Worm (Caenorhabditis elegans) whole organism, L4 larva: ENCODE measurements around the gene T14B4.19.

Experiments
- F26F4.8 ChIP-seq: fragments of 200-800 bp; sonication (Bioruptor generic); conservative IDR thresholded peaks from 2 replicates; pipeline ENCODE4 v1.3.6; 2022; ENCODE audit warnings: missing genetic modification characterization, missing compliant biosample characterization
- R02D3.7 ChIP-seq: fragments of 150-350 bp; sonication (generic microtip); optimal IDR thresholded peaks from 3 replicates; lab custom pipeline; 2014; ENCODE audit warnings: missing biosample characterization, missing genetic modification characterization
- T20F7.1 ChIP-seq: fragments of 200-800 bp; sonication (Bioruptor generic); optimal IDR thresholded peaks from 2 replicates; lab custom pipeline; 2018; ENCODE audit warnings: mild to moderate bottlenecking, missing genetic modification characterization, missing compliant biosample characterization
- Y48G9A.11 ChIP-seq: fragments of 200-800 bp; sonication (Bioruptor generic); IDR thresholded peaks from 2 replicates; pipeline ENCODE4 v1.3.6; 2022; ENCODE audit warnings: missing genetic modification reagents, missing genetic modification characterization, missing compliant biosample characterization
- Y75B8A.6 ChIP-seq: fragments of 200-800 bp; sonication (Bioruptor generic); IDR thresholded peaks from 2 replicates; pipeline ENCODE4 v1.3.6; 2022; ENCODE audit warnings: missing genetic modification reagents, missing genetic modification characterization, missing compliant biosample characterization
- aha-1 ChIP-seq: fragments of 150-350 bp; peaks from one replicate; lab custom pipeline; 2014; ENCODE audit warnings: missing biosample characterization, missing genetic modification characterization
- aly-2 ChIP-seq: sonication (generic microtip); optimal IDR thresholded peaks from 2 replicates; lab custom pipeline; 2018; ENCODE audit warnings: missing biosample characterization, missing genetic modification characterization
- arid-1 ChIP-seq: fragments of 200-800 bp; sonication (Bioruptor generic); conservative IDR thresholded peaks from 2 replicates; pipeline ENCODE4 v1.3.6; 2022; ENCODE audit warnings: missing genetic modification reagents, missing genetic modification characterization, missing compliant biosample characterization
- ceh-28 ChIP-seq: fragments of 150-350 bp; optimal IDR thresholded peaks from 2 replicates; lab custom pipeline; 2014; ENCODE audit warnings: missing biosample characterization, missing genetic modification reagents, missing genetic modification characterization
- ceh-44 ChIP-seq: fragments of 200-800 bp; sonication (Bioruptor generic); IDR thresholded peaks from 2 replicates; pipeline ENCODE4 v1.3.6; 2022; ENCODE audit warnings: missing genetic modification reagents, missing genetic modification characterization, missing compliant biosample characterization
- ces-1 ChIP-seq: fragments of 150-350 bp; sonication (generic microtip); optimal IDR thresholded peaks from 4 replicates; lab custom pipeline; 2014; ENCODE audit warnings: missing biosample characterization, missing genetic modification reagents, missing genetic modification characterization
- ctbp-1 ChIP-seq: fragments of 200-800 bp; sonication (Bioruptor generic); IDR thresholded peaks from 2 replicates; pipeline ENCODE4 v1.3.6; 2022; ENCODE audit warnings: missing genetic modification reagents, missing genetic modification characterization, missing compliant biosample characterization
- daf-12 ChIP-seq: fragments of 150-350 bp; optimal IDR thresholded peaks from 2 replicates; lab custom pipeline; 2014; ENCODE audit warnings: missing biosample characterization, missing genetic modification reagents, missing genetic modification characterization
- dmd-6 ChIP-seq: fragments of 200-800 bp; sonication (Bioruptor generic); IDR thresholded peaks from 2 replicates; pipeline ENCODE4 v1.3.6; 2022; ENCODE audit warnings: missing genetic modification reagents, missing genetic modification characterization, missing compliant biosample characterization
- dmd-9 ChIP-seq: fragments of 200-800 bp; sonication (Bioruptor generic); IDR thresholded peaks from 2 replicates; pipeline ENCODE4 v1.3.6; 2022; ENCODE audit warnings: missing genetic modification reagents, missing genetic modification characterization, missing compliant biosample characterization
- duxl-1 ChIP-seq: sonication (generic microtip); optimal IDR thresholded peaks from 2 replicates; lab custom pipeline; 2016; ENCODE audit warnings: mild to moderate bottlenecking, missing genetic modification characterization, moderate library complexity, missing compliant biosample characterization; ENCODE audit not compliant: poor library complexity
- egl-27 ChIP-seq: sonication (generic microtip); optimal IDR thresholded peaks from 3 replicates; lab custom pipeline; 2017; ENCODE audit warnings: missing biosample characterization, missing genetic modification reagents, missing genetic modification characterization
- hif-1 ChIP-seq, 2 experiments: sonication (generic microtip); optimal IDR thresholded peaks; 2 replicates each; lab custom pipeline; 2016 to 2017; ENCODE audit warnings: missing compliant biosample characterization in 2 of 2, missing genetic modification characterization in 2 of 2, missing genetic modification reagents in 2 of 2, missing genotype in 2 of 2, mild to moderate bottlenecking in 1 of 2
- hlh-30 ChIP-seq: sonication (generic microtip); optimal IDR thresholded peaks from 2 replicates; lab custom pipeline; 2017; ENCODE audit warnings: antibody characterized with exemption, mild to moderate bottlenecking, missing genetic modification characterization, missing compliant biosample characterization; ENCODE audit not compliant: insufficient read depth
- lin-38 ChIP-seq: fragments of 200-800 bp; sonication (Bioruptor generic); IDR thresholded peaks from 2 replicates; pipeline ENCODE4 v1.3.6; 2022; ENCODE audit warnings: missing genetic modification reagents, missing genetic modification characterization, missing compliant biosample characterization
- lir-3 ChIP-seq: sonication (generic microtip); optimal IDR thresholded peaks from 2 replicates; lab custom pipeline; 2016; ENCODE audit warnings: mild to moderate bottlenecking, missing genetic modification characterization, missing compliant biosample characterization
- lsy-2 ChIP-seq, 2 experiments: fragments of 150-350 bp in 1 of 2; sonication (generic microtip) in 1 of 2; optimal IDR thresholded peaks; 2 replicates each; lab custom pipeline; 2014 to 2017; ENCODE audit warnings: missing biosample characterization in 2 of 2, missing genetic modification characterization in 2 of 2
- madf-9 ChIP-seq: fragments of 200-800 bp; sonication (Bioruptor generic); conservative IDR thresholded peaks from 2 replicates; pipeline ENCODE4 v1.3.6; 2022; ENCODE audit warnings: missing genetic modification reagents, missing genetic modification characterization, missing compliant biosample characterization
- mep-1 ChIP-seq: fragments of 150-350 bp; sonication (generic microtip); optimal IDR thresholded peaks from 3 replicates; lab custom pipeline; 2014; ENCODE audit warnings: missing biosample characterization, missing genetic modification characterization
- mes-2 ChIP-seq: sonication (generic microtip); optimal IDR thresholded peaks from 2 replicates; lab custom pipeline; 2016; ENCODE audit warnings: missing genotype, mild to moderate bottlenecking, missing genetic modification characterization, missing compliant biosample characterization; ENCODE audit not compliant: poor library complexity, severe bottlenecking
- mxl-3 ChIP-seq: fragments of 200-800 bp; sonication (Bioruptor generic); optimal IDR thresholded peaks from 2 replicates; lab custom pipeline; 2018; ENCODE audit warnings: mild to moderate bottlenecking, missing genetic modification characterization, missing compliant biosample characterization
- nhr-10 ChIP-seq: fragments of 150-350 bp; optimal IDR thresholded peaks from 2 replicates; lab custom pipeline; 2014; ENCODE audit warnings: missing biosample characterization, missing genetic modification characterization
- nhr-28 ChIP-seq: fragments of 150-350 bp; optimal IDR thresholded peaks from 2 replicates; lab custom pipeline; 2014; ENCODE audit warnings: missing biosample characterization, missing genetic modification characterization
- nhr-77 ChIP-seq: fragments of 150-350 bp; optimal IDR thresholded peaks from 2 replicates; lab custom pipeline; 2014; ENCODE audit warnings: missing biosample characterization, missing genetic modification characterization
- pqm-1 ChIP-seq: sonication (generic microtip); optimal IDR thresholded peaks from 2 replicates; lab custom pipeline; 2017; ENCODE audit warnings: missing biosample characterization, missing genetic modification characterization
- rbr-2 ChIP-seq: sonication (generic microtip); optimal IDR thresholded peaks from 2 replicates; lab custom pipeline; 2016; ENCODE audit warnings: missing genotype, missing genetic modification characterization, missing compliant biosample characterization
- sdz-12 ChIP-seq: fragments of 200-800 bp; sonication (Bioruptor generic); optimal IDR thresholded peaks from 2 replicates; lab custom pipeline; 2018; ENCODE audit warnings: mild to moderate bottlenecking, missing genetic modification characterization, missing compliant biosample characterization
- skn-1 ChIP-seq: fragments of 150-350 bp; optimal IDR thresholded peaks from 2 replicates; lab custom pipeline; 2014; ENCODE audit warnings: missing biosample characterization, missing genetic modification characterization
- spr-1 ChIP-seq: sonication (generic microtip); optimal IDR thresholded peaks from 2 replicates; lab custom pipeline; 2016; ENCODE audit warnings: mild to moderate bottlenecking, missing genetic modification characterization, missing compliant biosample characterization
- tag-97 ChIP-seq: fragments of 200-800 bp; sonication (Bioruptor generic); IDR thresholded peaks from 2 replicates; pipeline ENCODE4 v1.3.6; 2022; ENCODE audit warnings: missing genetic modification characterization, missing compliant biosample characterization
- unc-130 ChIP-seq: sonication (generic microtip); optimal IDR thresholded peaks from 2 replicates; lab custom pipeline; 2016; ENCODE audit warnings: missing genetic modification reagents, missing genetic modification characterization, missing compliant biosample characterization
- unc-62 ChIP-seq, 3 experiments: fragments of 150-350 bp in 1 of 3; sonication (generic microtip); optimal IDR thresholded peaks in 2 of 3; peaks in 1 of 3; 1 replicate in 1 of 3; 2 replicates in 2 of 3; lab custom pipeline; 2014 to 2017; ENCODE audit warnings: missing biosample characterization in 3 of 3, missing genetic modification characterization in 3 of 3, missing genetic modification reagents in 3 of 3, missing genotype in 1 of 3
- vab-7 ChIP-seq: fragments of 200-800 bp; sonication (Bioruptor generic); IDR thresholded peaks from 2 replicates; pipeline ENCODE4 v1.3.6; 2022; ENCODE audit warnings: missing genetic modification reagents, missing genetic modification characterization, missing compliant biosample characterization
- ztf-7 ChIP-seq: fragments of 150-350 bp; optimal IDR thresholded peaks from 2 replicates; lab custom pipeline; 2014; ENCODE audit warnings: missing biosample characterization, missing genetic modification characterization

Gene T14B4.19

DNA sequence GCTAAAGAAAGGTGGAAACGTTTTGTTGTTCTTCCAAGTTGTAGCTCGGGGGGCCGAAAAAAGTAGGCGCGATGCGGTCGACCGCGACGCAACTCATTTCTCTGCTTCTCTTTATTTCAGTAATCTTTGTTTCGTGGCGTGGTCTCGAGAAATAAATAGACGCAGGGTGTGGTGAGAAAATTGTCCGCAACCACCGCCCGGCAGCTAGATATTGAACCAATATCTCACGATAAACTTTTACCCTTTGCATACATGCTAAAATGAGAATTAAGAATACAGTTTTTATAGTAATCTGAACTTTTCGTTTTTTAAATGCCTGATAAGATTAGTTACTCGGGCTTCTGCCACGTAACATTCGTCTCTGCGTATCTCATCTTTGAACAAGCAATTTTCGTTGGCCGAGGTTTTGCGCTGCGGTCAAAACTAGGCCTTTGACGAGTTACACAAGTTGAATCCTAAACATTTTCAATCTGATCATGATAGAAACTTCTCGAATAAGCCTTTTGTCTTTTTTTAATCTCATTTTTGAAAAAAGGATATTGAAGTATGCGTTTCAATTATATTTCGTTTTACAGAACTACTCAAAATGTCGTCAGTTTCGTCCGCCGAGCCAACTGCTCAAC is 29.0 kb downstream of the T14B4.19 start, which contains the start of gene gyf-1 (continued):
- peak in 1 of 2 experiments; percentile 63 for TF ChIP-seq hif-1 (tag; optimal IDR thresholded peaks at IDR 0.05; lab: Kevin White, UChicago)
- peak; percentile 34; the same call in 1 of the 2 replicates for TF ChIP-seq vab-7 (GFP tag; lab: Robert Waterston, UW)
- TF ChIP-seq mxl-3 = peak; percentile 79
- TF ChIP-seq hlh-30 (tag; lab: Kevin White, UChicago) = peak; percentile 71
- TF ChIP-seq skn-1 (tag; lab: Kevin White, UChicago) = no peak
- TF ChIP-seq, all 104 proteins: peak for 21

DNA sequence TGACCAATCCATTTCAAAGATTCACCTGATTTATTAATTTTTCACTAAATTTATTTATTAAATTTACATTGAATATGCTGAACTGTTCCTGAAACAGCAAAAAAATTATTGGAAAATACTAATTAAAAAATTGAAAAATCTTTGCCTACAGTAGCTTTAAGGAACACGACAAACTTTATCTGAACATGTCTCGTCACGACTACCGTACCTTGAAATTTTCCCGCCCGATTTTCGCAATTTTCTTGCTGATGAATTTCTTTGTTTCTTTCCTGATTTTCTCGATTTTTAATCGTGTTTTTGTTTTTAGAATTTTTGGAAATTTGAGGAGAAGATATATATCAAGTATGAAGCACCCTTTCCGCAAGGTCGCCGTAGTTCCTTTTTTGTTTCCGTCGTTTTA is 29.8 kb downstream of the T14B4.19 start:
- TF ChIP-seq unc-130 (GFP tag; lab: Kevin White, UChicago) = peak; percentile 41
- no peak for TF ChIP-seq ces-1 (GFP tag; lab: Kevin White, UChicago)
- no peak for TF ChIP-seq mep-1
- TF ChIP-seq dmd-9 = no peak
- TF ChIP-seq T20F7.1 (GFP tag; lab: Kevin White, UChicago) = no peak
- no peak for TF ChIP-seq ztf-7
- TF ChIP-seq unc-62 (GFP tag; optimal IDR thresholded peaks at IDR 0.05 in 1 of 2; lab: Kevin White, UChicago) = peak in 1 of 2 experiments; percentile 24
- no peak for TF ChIP-seq unc-62 (tag; optimal IDR thresholded peaks at IDR 0.05; lab: Kevin White, UChicago)
- TF ChIP-seq aha-1 (tag; lab: Kevin White, UChicago) = no peak

DNA sequence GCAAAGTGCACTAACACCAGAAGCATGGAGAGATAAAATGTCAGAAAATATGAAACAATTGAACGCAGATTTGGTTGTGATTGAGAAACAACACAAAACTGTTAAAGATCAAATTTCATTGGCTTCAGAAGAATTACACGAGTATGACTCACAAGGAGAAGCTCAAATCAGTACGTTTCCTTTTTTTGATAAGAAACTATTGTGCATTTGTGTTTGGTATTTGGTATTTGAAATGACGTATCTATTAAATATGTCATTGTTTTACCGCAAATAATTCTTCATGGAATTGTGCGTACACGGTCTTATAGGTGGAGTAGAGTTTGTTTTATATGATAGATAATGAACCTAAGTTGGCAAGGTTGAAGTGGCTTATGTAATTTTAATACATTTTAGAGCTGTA is 31.3 kb downstream of the T14B4.19 start:
- TF ChIP-seq nhr-10 (no peak), unc-130 (GFP tag; lab: Kevin White, UChicago) (no peak), madf-9 (GFP tag; lab: Robert Waterston, UW) (no peak), Y48G9A.11 (GFP tag; lab: Robert Waterston, UW) (no peak), dmd-6 (GFP tag; lab: Robert Waterston, UW) (peak; percentile 58; the same call in 1 of the 2 replicates), lin-38 (no peak), hif-1 (tag; optimal IDR thresholded peaks at IDR 0.05; lab: Kevin White, UChicago) (no peak), lsy-2 (tag; optimal IDR thresholded peaks at IDR 0.05; lab: Kevin White, UChicago) (no peak), mep-1 (no peak), nhr-77 (tag; lab: Kevin White, UChicago) (peak; percentile 18), sdz-12 (GFP tag; lab: Kevin White, UChicago) (no peak), rbr-2 (tag; lab: Kevin White, UChicago) (no peak), tag-97 (GFP tag; lab: Robert Waterston, UW) (no peak), Y75B8A.6 (GFP tag; lab: Robert Waterston, UW) (no peak), ceh-28 (tag; lab: Kevin White, UChicago) (no peak), skn-1 (tag; lab: Kevin White, UChicago) (no peak), pqm-1 (peak; percentile 72), lir-3 (tag; lab: Kevin White, UChicago) (no peak), mes-2 (tag; lab: Kevin White, UChicago) (no peak), nhr-28 (tag; lab: Kevin White, UChicago) (peak; percentile 50)

DNA sequence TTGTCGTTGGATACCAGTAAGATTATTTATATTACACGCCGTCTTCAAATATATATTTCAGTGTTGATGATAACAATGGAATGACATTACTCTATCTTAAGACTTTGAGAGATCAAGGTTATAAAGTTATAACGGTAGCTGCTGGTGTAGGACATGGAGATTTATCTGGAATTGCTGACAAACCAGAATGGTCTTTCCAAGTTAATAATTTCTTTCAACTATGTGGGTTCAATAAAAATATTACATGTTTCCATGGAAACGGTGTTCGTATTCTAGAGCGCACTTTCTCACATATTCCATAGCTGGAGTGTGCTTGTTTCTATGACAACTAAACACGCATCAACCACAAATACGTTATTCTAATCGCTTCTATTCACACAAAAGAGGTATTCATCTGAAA is 33.0 kb downstream of the T14B4.19 start, which contains the start of gene ift-74:
Gene ift-74 (plus strand): TSS at position 301 of the 400 bp plus-strand sequence.
- no peak for TF ChIP-seq egl-27 (tag; lab: Kevin White, UChicago)
- no peak for TF ChIP-seq madf-9 (GFP tag; lab: Robert Waterston, UW)
- TF ChIP-seq arid-1 = no peak
- TF ChIP-seq ceh-44 = no peak
- TF ChIP-seq F26F4.8 (GFP tag; lab: Robert Waterston, UW) = no peak
- TF ChIP-seq mes-2 (tag; lab: Kevin White, UChicago) = no peak
- no peak for TF ChIP-seq spr-1 (tag; lab: Kevin White, UChicago)
- no peak for TF ChIP-seq daf-12 (tag; lab: Kevin White, UChicago)
- TF ChIP-seq duxl-1 (tag; lab: Kevin White, UChicago) = no peak
- TF ChIP-seq aly-2 (tag; lab: Kevin White, UChicago) = no peak
- TF ChIP-seq R02D3.7 (tag; lab: Kevin White, UChicago) = no peak
- TF ChIP-seq ctbp-1 = no peak
- TF ChIP-seq pqm-1 = no peak
